Worm (Caenorhabditis elegans): ENCODE measurements around the gene fars-3.

Gene fars-3

ce11 chrII:8457438-8457837, 7.2 kb upstream of the fars-3 start, which contains the start of gene zyg-9 (continued):
- no peak for TF ChIP-seq nhr-76 (tag; optimal IDR thresholded peaks at IDR 0.05)
- no peak for TF ChIP-seq mxl-3 (GFP tag; optimal IDR thresholded peaks at IDR 0.05)
- TF ChIP-seq mep-1 (tag; optimal IDR thresholded peaks at IDR 0.05): peak; percentile 10
- TF ChIP-seq hmg-1.1 (GFP tag; IDR thresholded peaks at IDR 0.05): 0 out of 2 replicates have a peak, but pooled peaks have one; percentile 32
- TF ChIP-seq fkh-10 (GFP tag; optimal IDR thresholded peaks at IDR 0.05): no peak

ce11 chrII:8459832-8460566, 4.6 kb upstream of the fars-3 start:
- peak; percentile 34; the same call in 1 of the 2 replicates for TF ChIP-seq arid-1 (GFP tag; conservative IDR thresholded peaks at IDR 0.05)

ce11 chrII:8466874-8467273, 2.2 kb downstream of the fars-3 start, which contains the start of gene F22B5.10:
F22B5.10 (plus strand) TSS chrII:8467174.
- no peak for TF ChIP-seq madf-9 (GFP tag; conservative IDR thresholded peaks at IDR 0.05)
- peak; percentile 49 for TF ChIP-seq ama-1 (optimal IDR thresholded peaks at IDR 0.05)
- peak; percentile 23; the same call in 1 of the 2 replicates for TF ChIP-seq lin-38 (GFP tag; IDR thresholded peaks at IDR 0.05)

- no peak for TF ChIP-seq fkh-10 (GFP tag; optimal IDR thresholded peaks at IDR 0.05)
- TF ChIP-seq nhr-76 (tag; optimal IDR thresholded peaks at IDR 0.05): no peak
- TF ChIP-seq jun-1 (tag; optimal IDR thresholded peaks at IDR 0.05): no peak
- TF ChIP-seq nhr-41 (GFP tag; IDR thresholded peaks at IDR 0.05): no peak
- no peak for TF ChIP-seq dmd-6 (GFP tag; IDR thresholded peaks at IDR 0.05)
- no peak for TF ChIP-seq ceh-82 (tag; optimal IDR thresholded peaks at IDR 0.05)
- no peak for TF ChIP-seq ztf-11 (tag; optimal IDR thresholded peaks at IDR 0.05)
- TF ChIP-seq ceh-20 (GFP tag; IDR thresholded peaks at IDR 0.05): no peak
- TF ChIP-seq nhr-42 (GFP tag; IDR thresholded peaks at IDR 0.05): no peak
- no peak for TF ChIP-seq F26F4.8 (GFP tag; conservative IDR thresholded peaks at IDR 0.05)
- TF ChIP-seq zip-2 (tag; optimal IDR thresholded peaks at IDR 0.05): no peak
- no peak for TF ChIP-seq zfp-3 (GFP tag; conservative IDR thresholded peaks at IDR 0.05)
- TF ChIP-seq D1046.2 (GFP tag; IDR thresholded peaks at IDR 0.05): no peak
- no peak for TF ChIP-seq ZK546.5 (tag; optimal IDR thresholded peaks at IDR 0.05)
- TF ChIP-seq zfp-2 (tag; optimal IDR thresholded peaks at IDR 0.05): no peak
Observed at ce11 chrII:8467809-8468208, 3.2 kb downstream of the fars-3 start, which contains the start of gene M05D6.2. M05D6.2 (plus strand) TSS chrII:8468109.

ce11 chrII:8471139-8471538, 6.5 kb downstream of the fars-3 start, which contains the start of gene M05D6.8:
M05D6.8 (minus strand) TSS chrII:8471239.
- TF ChIP-seq spr-1 (tag; optimal IDR thresholded peaks at IDR 0.05): no peak
- no peak for TF ChIP-seq ces-1 (GFP tag; optimal IDR thresholded peaks at IDR 0.05)
- no peak for TF ChIP-seq hif-1 (tag; optimal IDR thresholded peaks at IDR 0.05)
- no peak for TF ChIP-seq Y105C5A.15 (GFP tag; IDR thresholded peaks at IDR 0.05)
- no peak for TF ChIP-seq tra-1 (GFP tag; IDR thresholded peaks at IDR 0.05)
- no peak for TF ChIP-seq mdt-29 (GFP tag; IDR thresholded peaks at IDR 0.05)
- no peak for TF ChIP-seq unc-130 (GFP tag; optimal IDR thresholded peaks at IDR 0.05)
- TF ChIP-seq ZK337.2 (GFP tag; IDR thresholded peaks at IDR 0.05): no peak
- TF ChIP-seq daf-19 (GFP tag; conservative IDR thresholded peaks at IDR 0.05): no peak
- TF ChIP-seq ceh-82 (tag; optimal IDR thresholded peaks at IDR 0.05): no peak

- peak in 1 of 2 experiments; percentile 91 for TF ChIP-seq unc-62 (GFP tag; optimal IDR thresholded peaks at IDR 0.05 in 1 of 2)
- no peak for TF ChIP-seq unc-62 (tag; optimal IDR thresholded peaks at IDR 0.05)
- no peak for TF ChIP-seq ctbp-1 (GFP tag; IDR thresholded peaks at IDR 0.05)
Observed at ce11 chrII:8472916-8473315, 8.3 kb downstream of the fars-3 start.
